Worm (Caenorhabditis elegans) whole organism, L1 larva: ENCODE measurements around the gene atfs-1.
A peak's percentile ranks its signal among the peaks of the same experiment; 100 is the strongest.

Source experiments
- C34B4.2 ChIP-seq: sonication (generic microtip); optimal IDR thresholded peaks from 2 replicates; lab custom pipeline; 2017; ENCODE audit warnings: mild to moderate bottlenecking, missing genetic modification characterization, missing compliant biosample characterization
- Y116A8C.19 ChIP-seq: sonication (generic microtip); optimal IDR thresholded peaks from 2 replicates; lab custom pipeline; 2016; ENCODE audit warnings: missing compliant biosample characterization, missing genetic modification characterization, borderline replicate concordance
- blmp-1 ChIP-seq: fragments of 150-350 bp; optimal IDR thresholded peaks from 2 replicates; lab custom pipeline; 2014; ENCODE audit warnings: missing biosample characterization, missing genetic modification characterization
- ceh-63 ChIP-seq: fragments of 200-800 bp; sonication (Bioruptor generic); optimal IDR thresholded peaks from 2 replicates; lab custom pipeline; 2018; ENCODE audit warnings: mild to moderate bottlenecking, missing genetic modification characterization, missing compliant biosample characterization
- ceh-8 ChIP-seq: fragments of 200-800 bp; sonication (Bioruptor generic); optimal IDR thresholded peaks from 2 replicates; lab custom pipeline; 2018; ENCODE audit warnings: mild to moderate bottlenecking, missing genetic modification characterization, moderate library complexity, missing compliant biosample characterization
- ceh-90 ChIP-seq: sonication (generic microtip); optimal IDR thresholded peaks from 2 replicates; lab custom pipeline; 2016; ENCODE audit warnings: missing genetic modification characterization, missing compliant biosample characterization
- dsc-1 ChIP-seq: sonication (generic microtip); optimal IDR thresholded peaks from 2 replicates; lab custom pipeline; 2016; ENCODE audit warnings: mild to moderate bottlenecking, missing genetic modification characterization, missing compliant biosample characterization
- efl-1 ChIP-seq, 4 experiments: fragments of 150-350 bp; optimal IDR thresholded peaks in 3 of 4; peaks in 1 of 4; 1 replicate in 1 of 4; 2 replicates in 3 of 4; lab custom pipeline; 2014; ENCODE audit warnings: missing biosample characterization in 2 of 4, missing genetic modification characterization in 2 of 4, missing genetic modification reagents in 2 of 4
- efl-3 ChIP-seq: fragments of 200-800 bp; sonication (Bioruptor generic); optimal IDR thresholded peaks from 2 replicates; lab custom pipeline; 2018; ENCODE audit warnings: mild to moderate bottlenecking, missing genetic modification characterization, missing compliant biosample characterization
- egl-13 ChIP-seq: sonication (generic microtip); optimal IDR thresholded peaks from 2 replicates; lab custom pipeline; 2016; ENCODE audit warnings: missing genotype, missing genetic modification reagents, missing genetic modification characterization, missing compliant biosample characterization
- egl-27 ChIP-seq, 2 experiments: fragments of 150-350 bp in 1 of 2; sonication (generic microtip); optimal IDR thresholded peaks; 3 replicates each; lab custom pipeline; 2017 to 2018; ENCODE audit warnings: missing biosample characterization in 2 of 2, missing genetic modification characterization in 2 of 2, missing genetic modification reagents in 2 of 2
- ets-5 ChIP-seq: fragments of 200-800 bp; sonication (Bioruptor generic); IDR thresholded peaks from 2 replicates; pipeline ENCODE4 v1.3.6; 2022; ENCODE audit warnings: missing genetic modification characterization, missing compliant biosample characterization
- fos-1 ChIP-seq: fragments of 150-350 bp; optimal IDR thresholded peaks from 2 replicates; lab custom pipeline; 2014; ENCODE audit warnings: missing biosample characterization, missing genetic modification characterization
- grh-1 ChIP-seq: fragments of 200-800 bp; sonication (Bioruptor generic); IDR thresholded peaks from 2 replicates; pipeline ENCODE4 v1.3.6; 2022; ENCODE audit warnings: missing genetic modification reagents, missing genetic modification characterization, missing compliant biosample characterization
- hlh-4 ChIP-seq: sonication (generic microtip); optimal IDR thresholded peaks from 2 replicates; lab custom pipeline; 2016; ENCODE audit warnings: mild to moderate bottlenecking, missing genetic modification characterization, missing compliant biosample characterization
- hpl-2 ChIP-seq: fragments of 150-350 bp; optimal IDR thresholded peaks from 2 replicates; lab custom pipeline; 2014; ENCODE audit warnings: missing biosample characterization, missing genetic modification reagents, missing genetic modification characterization
- jun-1 ChIP-seq: fragments of 150-350 bp; optimal IDR thresholded peaks from 2 replicates; lab custom pipeline; 2014; ENCODE audit warnings: missing biosample characterization, missing genetic modification reagents, missing genetic modification characterization
- lsy-2 ChIP-seq, 2 experiments: fragments of 150-350 bp; optimal IDR thresholded peaks; 2 replicates each; lab custom pipeline; 2014; ENCODE audit warnings: missing biosample characterization in 2 of 2, missing genetic modification characterization in 2 of 2
- mdl-1 ChIP-seq, 2 experiments: fragments of 150-350 bp; optimal IDR thresholded peaks; 2 replicates each; lab custom pipeline; 2014 to 2017; ENCODE audit warnings: missing biosample characterization in 2 of 2, missing genetic modification characterization in 2 of 2, inconsistent platforms in 1 of 2
- mep-1 ChIP-seq: fragments of 150-350 bp; optimal IDR thresholded peaks from 2 replicates; lab custom pipeline; 2014; ENCODE audit warnings: missing biosample characterization, missing genetic modification characterization
- nhr-237 ChIP-seq: fragments of 150-350 bp; optimal IDR thresholded peaks from 2 replicates; lab custom pipeline; 2014; ENCODE audit warnings: missing biosample characterization, missing genetic modification characterization
- nhr-85 ChIP-seq: sonication (generic microtip); peaks from one replicate; lab custom pipeline; 2016; ENCODE audit warnings: missing genetic modification characterization, inconsistent platforms, missing compliant biosample characterization
- nhr-90 ChIP-seq: sonication (generic microtip); optimal IDR thresholded peaks from 2 replicates; lab custom pipeline; 2016; ENCODE audit warnings: mild to moderate bottlenecking, missing genetic modification characterization, missing compliant biosample characterization; ENCODE audit not compliant: poor library complexity
- pag-3 ChIP-seq: sonication (generic microtip); optimal IDR thresholded peaks from 2 replicates; lab custom pipeline; 2017; ENCODE audit warnings: missing genetic modification characterization, mild to moderate bottlenecking, missing compliant biosample characterization, antibody characterized with exemption, borderline replicate concordance; ENCODE audit not compliant: insufficient read depth
- pqm-1 ChIP-seq: sonication (generic microtip); optimal IDR thresholded peaks from 3 replicates; lab custom pipeline; 2017; ENCODE audit warnings: missing biosample characterization, missing genetic modification characterization
- swsn-7 ChIP-seq: sonication (generic microtip); optimal IDR thresholded peaks from 2 replicates; lab custom pipeline; 2016; ENCODE audit warnings: missing genetic modification characterization, missing compliant biosample characterization
- xbp-1 ChIP-seq: sonication (generic microtip); optimal IDR thresholded peaks from 2 replicates; lab custom pipeline; 2016; ENCODE audit warnings: missing genetic modification characterization, missing compliant biosample characterization
- zip-4 ChIP-seq: fragments of 200-800 bp; sonication (Bioruptor generic); optimal IDR thresholded peaks from 2 replicates; lab custom pipeline; 2018; ENCODE audit warnings: mild to moderate bottlenecking, missing genetic modification characterization, moderate library complexity, missing compliant biosample characterization
- ztf-4 ChIP-seq: fragments of 150-350 bp; optimal IDR thresholded peaks from 2 replicates; lab custom pipeline; 2014; ENCODE audit warnings: missing biosample characterization, missing genetic modification characterization

Gene atfs-1

ce11 chrV:14230788-14231583, 37.5 kb downstream of the atfs-1 start (continued):
- TF ChIP-seq nhr-90 (tag; lab: Kevin White, UChicago) (peak; percentile 20), grh-1 (GFP tag; lab: Robert Waterston, UW) (no peak), ceh-63 (GFP tag; lab: Kevin White, UChicago) (no peak)

DNA sequence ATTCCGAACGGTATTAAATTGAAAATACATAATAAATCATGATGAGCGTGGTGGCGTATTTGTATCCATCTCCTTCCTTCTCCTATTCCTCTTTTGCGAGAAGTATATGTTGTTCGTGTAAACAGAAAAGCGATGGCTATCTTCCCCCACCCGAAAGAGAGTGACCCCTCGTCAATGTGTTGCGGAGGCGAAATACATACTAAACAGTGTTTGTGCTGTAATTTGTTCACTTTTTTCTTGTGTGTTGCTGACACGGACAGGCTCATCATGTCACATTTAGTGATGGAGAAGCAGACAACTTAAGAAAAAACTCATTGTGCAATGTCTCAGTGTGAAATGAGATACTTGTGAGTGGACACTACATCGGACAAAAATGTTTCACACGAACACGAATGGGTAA, 38.2 kb downstream of the atfs-1 start:
- TF ChIP-seq hlh-4 (tag; lab: Kevin White, UChicago) (no peak), zip-4 (no peak), nhr-85 (tag; lab: Kevin White, UChicago) (peak; percentile 37), xbp-1 (no peak), efl-3 (GFP tag; lab: Kevin White, UChicago) (no peak), pqm-1 (tag; lab: Kevin White, UChicago) (no peak), blmp-1 (peak; percentile 33)

ce11 chrV:14235942-14236341, 42.5 kb downstream of the atfs-1 start, which contains the start of gene ent-3:
ent-3 (minus strand) TSS chrV:14236042.
- TF ChIP-seq ceh-90 (tag; lab: Kevin White, UChicago) (no peak), swsn-7 (tag; lab: Kevin White, UChicago) (no peak), ets-5 (GFP tag; lab: Robert Waterston, UW) (no peak), zip-4 (no peak), egl-13 (tag; lab: Kevin White, UChicago) (no peak), hpl-2 (GFP tag; lab: Kevin White, UChicago) (no peak)

- TF ChIP-seq ceh-8 (GFP tag; lab: Kevin White, UChicago) (peak; percentile 25), ztf-4 (tag; lab: Kevin White, UChicago) (no peak), ceh-63 (GFP tag; lab: Kevin White, UChicago) (no peak), mep-1 (no peak), dsc-1 (tag; lab: Kevin White, UChicago) (no peak)
Observed at ce11 chrV:14240694-14241201, 47.3 kb downstream of the atfs-1 start, which contains the start of gene K02E11.10. K02E11.10 (minus strand) TSS chrV:14241151.

- TF ChIP-seq fos-1 (tag; lab: Kevin White, UChicago) (no peak), ets-5 (GFP tag; lab: Robert Waterston, UW) (no peak), mdl-1 (tag; optimal IDR thresholded peaks at IDR 0.05; lab: Kevin White, UChicago) (no peak)
Observed at ce11 chrV:14243904-14244303, 50.4 kb downstream of the atfs-1 start, which contains the start of gene sre-7. sre-7 (plus strand) TSS chrV:14244204.

DNA sequence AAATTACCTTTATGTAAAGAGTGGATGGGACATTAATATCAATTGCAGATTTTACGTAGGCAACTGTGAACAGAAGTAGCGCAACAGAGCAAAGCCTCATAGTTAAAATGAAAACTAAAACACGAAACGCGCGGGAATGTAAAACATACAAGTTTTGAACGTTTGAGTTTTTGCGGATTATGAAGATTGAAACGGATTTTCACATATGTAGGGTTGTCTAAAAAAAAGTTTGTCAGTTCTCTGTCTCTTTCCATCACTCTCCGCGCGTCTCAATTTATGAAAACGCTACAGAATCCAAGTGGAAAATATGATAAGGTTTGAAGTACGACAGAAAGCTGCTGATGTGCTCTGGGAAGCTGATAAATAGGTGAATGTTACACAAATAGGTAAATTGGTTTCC, 53.3 kb downstream of the atfs-1 start, which contains the start of gene K02E11.3:
TSS of gene K02E11.3 (minus strand) at position 101 of the 400 bp plus-strand sequence.
- TF ChIP-seq egl-27 (tag; optimal IDR thresholded peaks at IDR 0.05; lab: Kevin White, UChicago) = no peak
- no peak for TF ChIP-seq jun-1
- no peak for TF ChIP-seq efl-1 (optimal IDR thresholded peaks at IDR 0.05; lab: Kevin White, UChicago)
- TF ChIP-seq efl-1 (GFP tag; optimal IDR thresholded peaks at IDR 0.05 in 1 of 2; lab: Kevin White, UChicago) = peak in 1 of 2 experiments; percentile 31
- TF ChIP-seq pag-3 (tag; lab: Kevin White, UChicago) = no peak
- no peak for TF ChIP-seq C34B4.2
- no peak for TF ChIP-seq nhr-237 (tag; lab: Kevin White, UChicago)
- TF ChIP-seq lsy-2 (tag; optimal IDR thresholded peaks at IDR 0.05; lab: Kevin White, UChicago) = no peak
- TF ChIP-seq Y116A8C.19 (tag; lab: Kevin White, UChicago) = no peak
